Worm (Caenorhabditis elegans): ENCODE measurements around the gene Y48E1C.2.

DNA sequence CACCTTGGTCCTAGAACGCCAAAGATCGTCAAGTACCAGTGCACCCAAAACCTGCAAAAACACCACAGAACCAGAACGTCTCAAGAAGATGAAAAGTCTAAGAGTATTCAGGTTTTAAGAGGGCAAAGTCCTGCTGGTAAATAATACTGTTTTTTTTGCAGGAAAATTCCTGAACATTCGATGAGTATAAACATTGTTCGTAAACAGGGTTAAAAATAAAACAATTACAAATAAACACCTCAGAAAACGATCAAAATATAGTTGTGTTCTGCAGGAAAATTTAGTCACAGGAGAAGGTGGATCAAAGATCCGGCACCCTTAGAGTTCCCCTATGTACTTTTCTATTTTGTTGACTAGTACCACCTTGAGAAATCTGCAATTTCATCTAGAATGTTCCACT lies 46.3 kb downstream of the Y48E1C.2 start:
- TF ChIP-seq him-1 (tag; optimal IDR thresholded peaks at IDR 0.05) (no peak), W03F9.2 (tag; optimal IDR thresholded peaks at IDR 0.05) (no peak)

All from whole organism, L4/young adult.